Worm (Caenorhabditis elegans) whole organism, L3 larva: ENCODE data around the gene dpff-1.

Experiments
- aly-2 ChIP-seq: fragments of 150-350 bp; optimal IDR thresholded peaks from 2 replicates; lab custom pipeline; 2014; ENCODE audit warnings: missing biosample characterization, missing genetic modification characterization
- ama-1 ChIP-seq: fragments of 150-350 bp; optimal IDR thresholded peaks from 2 replicates; lab custom pipeline; 2018
- ceh-16 ChIP-seq: sonication (generic microtip); optimal IDR thresholded peaks from 2 replicates; lab custom pipeline; 2017; ENCODE audit warnings: missing biosample characterization, missing genetic modification characterization
- ceh-82 ChIP-seq: fragments of 150-350 bp; optimal IDR thresholded peaks from 2 replicates; lab custom pipeline; 2014; ENCODE audit warnings: missing biosample characterization, missing genetic modification characterization
- ceh-9 ChIP-seq: sonication (generic microtip); optimal IDR thresholded peaks from 2 replicates; lab custom pipeline; 2018; ENCODE audit warnings: missing biosample characterization, missing genetic modification characterization
- egl-27 ChIP-seq: sonication (generic microtip); optimal IDR thresholded peaks from 4 replicates; lab custom pipeline; 2017; ENCODE audit warnings: missing biosample characterization, missing genetic modification reagents, missing genetic modification characterization
- egl-5 ChIP-seq: fragments of 150-350 bp; optimal IDR thresholded peaks from 2 replicates; lab custom pipeline; 2017; ENCODE audit warnings: missing biosample characterization, missing genetic modification reagents, missing genetic modification characterization, inconsistent platforms
- elt-1 ChIP-seq: fragments of 150-350 bp; optimal IDR thresholded peaks from 2 replicates; lab custom pipeline; 2014; ENCODE audit warnings: missing biosample characterization, missing genetic modification characterization
- elt-2 ChIP-seq: sonication (generic microtip); optimal IDR thresholded peaks from 2 replicates; lab custom pipeline; 2016; ENCODE audit warnings: missing genetic modification reagents, mild to moderate bottlenecking, missing genetic modification characterization, missing compliant biosample characterization
- elt-3 ChIP-seq, 3 experiments: fragments of 150-350 bp in 1 of 3; sonication (generic microtip) in 2 of 3; optimal IDR thresholded peaks; 2 replicates in 2 of 3; 4 replicates in 1 of 3; lab custom pipeline; 2014 to 2017; ENCODE audit warnings: missing biosample characterization in 3 of 3, missing genetic modification characterization in 3 of 3
- fkh-10 ChIP-seq: sonication (generic microtip); optimal IDR thresholded peaks from 2 replicates; lab custom pipeline; 2017; ENCODE audit warnings: missing biosample characterization, missing genetic modification reagents, missing genetic modification characterization
- fkh-2 ChIP-seq: fragments of 150-350 bp; optimal IDR thresholded peaks from 2 replicates; lab custom pipeline; 2014; ENCODE audit warnings: missing biosample characterization, missing genetic modification reagents, missing genetic modification characterization
- fos-1 ChIP-seq: fragments of 150-350 bp; optimal IDR thresholded peaks from 2 replicates; lab custom pipeline; 2014; ENCODE audit warnings: missing biosample characterization, missing genetic modification characterization
- hmg-11 ChIP-seq: sonication (generic microtip); optimal IDR thresholded peaks from 2 replicates; lab custom pipeline; 2016; ENCODE audit warnings: missing genetic modification characterization, missing compliant biosample characterization
- jun-1 ChIP-seq: fragments of 150-350 bp; optimal IDR thresholded peaks from 2 replicates; lab custom pipeline; 2014; ENCODE audit warnings: missing biosample characterization, missing genetic modification reagents, missing genetic modification characterization
- lin-39 ChIP-seq: fragments of 150-350 bp; optimal IDR thresholded peaks from 2 replicates; lab custom pipeline; 2018; ENCODE audit warnings: missing biosample characterization, missing genetic modification reagents, missing genetic modification characterization
- mdl-1 ChIP-seq: fragments of 150-350 bp; optimal IDR thresholded peaks from 2 replicates; lab custom pipeline; 2014; ENCODE audit warnings: missing biosample characterization, missing genetic modification characterization
- mml-1 ChIP-seq: fragments of 150-350 bp; sonication (generic microtip); optimal IDR thresholded peaks from 3 replicates; lab custom pipeline; 2014; ENCODE audit warnings: missing biosample characterization, missing genetic modification characterization
- nfya-1 ChIP-seq: sonication (generic microtip); optimal IDR thresholded peaks from 2 replicates; lab custom pipeline; 2017; ENCODE audit warnings: missing genetic modification characterization, mild to moderate bottlenecking, missing compliant biosample characterization, antibody characterized with exemption, moderate library complexity; ENCODE audit not compliant: insufficient read depth
- nhr-12 ChIP-seq: fragments of 150-350 bp; optimal IDR thresholded peaks from 2 replicates; lab custom pipeline; 2014; ENCODE audit warnings: missing biosample characterization, missing genetic modification characterization
- nhr-23 ChIP-seq: fragments of 150-350 bp; optimal IDR thresholded peaks from 2 replicates; lab custom pipeline; 2014; ENCODE audit warnings: missing biosample characterization, missing genetic modification reagents, missing genetic modification characterization
- nhr-237 ChIP-seq: fragments of 150-350 bp; optimal IDR thresholded peaks from 2 replicates; lab custom pipeline; 2014; ENCODE audit warnings: missing biosample characterization, missing genetic modification characterization
- nhr-25 ChIP-seq: sonication (generic microtip); optimal IDR thresholded peaks from 2 replicates; lab custom pipeline; 2017; ENCODE audit warnings: missing biosample characterization, missing genetic modification characterization
- nhr-28 ChIP-seq: fragments of 150-350 bp; optimal IDR thresholded peaks from 2 replicates; lab custom pipeline; 2014; ENCODE audit warnings: missing biosample characterization, missing genetic modification characterization
- nhr-43 ChIP-seq: sonication (generic microtip); optimal IDR thresholded peaks from 2 replicates; lab custom pipeline; 2016; ENCODE audit warnings: mild to moderate bottlenecking, missing genetic modification characterization, missing compliant biosample characterization; ENCODE audit not compliant: poor library complexity, severe bottlenecking
- nhr-67 ChIP-seq: fragments of 150-350 bp; optimal IDR thresholded peaks from 2 replicates; lab custom pipeline; 2014; ENCODE audit warnings: missing biosample characterization, missing genetic modification characterization
- nhr-76 ChIP-seq: fragments of 150-350 bp; sonication (generic microtip); optimal IDR thresholded peaks from 5 replicates; lab custom pipeline; 2014; ENCODE audit warnings: missing biosample characterization, missing genetic modification characterization
- pqm-1 ChIP-seq: fragments of 150-350 bp; optimal IDR thresholded peaks from 2 replicates; lab custom pipeline; 2017; ENCODE audit warnings: missing biosample characterization, missing genetic modification characterization, inconsistent platforms
- sea-2 ChIP-seq: fragments of 150-350 bp; sonication (generic microtip); optimal IDR thresholded peaks from 4 replicates; lab custom pipeline; 2014; ENCODE audit warnings: missing biosample characterization, missing genetic modification reagents, missing genetic modification characterization
- skn-1 ChIP-seq: fragments of 150-350 bp; optimal IDR thresholded peaks from 2 replicates; lab custom pipeline; 2014; ENCODE audit warnings: missing biosample characterization, missing genetic modification characterization
- snpc-4 ChIP-seq: fragments of 150-350 bp; optimal IDR thresholded peaks from 2 replicates; lab custom pipeline; 2014; ENCODE audit warnings: missing biosample characterization, missing genetic modification characterization
- ztf-4 ChIP-seq: fragments of 150-350 bp; optimal IDR thresholded peaks from 2 replicates; lab custom pipeline; 2014; ENCODE audit warnings: missing biosample characterization, missing genetic modification characterization

dpff-1 gene

ce11 chrIII:5953041-5953912 lies 47.1 kb upstream of the dpff-1 start (continued):
- TF ChIP-seq egl-27 (no peak), ceh-16 (tag; lab: Kevin White, UChicago) (no peak), nhr-237 (tag; lab: Kevin White, UChicago) (no peak), fos-1 (no peak), ceh-9 (tag; lab: Kevin White, UChicago) (no peak)

ce11 chrIII:5951589-5952378 lies 45.6 kb upstream of the dpff-1 start:
- no peak for TF ChIP-seq egl-27
- peak; percentile 22 for TF ChIP-seq mdl-1
- peak; percentile 13 for TF ChIP-seq nfya-1 (tag; lab: Kevin White, UChicago)
- no peak for TF ChIP-seq ceh-9 (tag; lab: Kevin White, UChicago)
- TF ChIP-seq fkh-2, result no peak
- no peak for TF ChIP-seq nhr-28 (tag; lab: Kevin White, UChicago)
- TF ChIP-seq nhr-23 (tag; lab: Kevin White, UChicago), result peak; percentile 27
- TF ChIP-seq mml-1, result no peak
- TF ChIP-seq elt-1 (tag; lab: Kevin White, UChicago), result no peak
- peak; percentile 58 for TF ChIP-seq ama-1
- TF ChIP-seq ceh-82 (tag; lab: Kevin White, UChicago), result no peak
- TF ChIP-seq nhr-25 (tag; lab: Kevin White, UChicago), result peak; percentile 87
- TF ChIP-seq ztf-4 (tag; lab: Kevin White, UChicago), result no peak
- no peak for TF ChIP-seq sea-2 (GFP tag; lab: Kevin White, UChicago)
- TF ChIP-seq elt-3 (tag; optimal IDR thresholded peaks at IDR 0.05; lab: Kevin White, UChicago), result no peak
- TF ChIP-seq, all 47 proteins: peak for 5

- TF ChIP-seq ama-1, result peak; percentile 44
- peak; percentile 17 for TF ChIP-seq nhr-25 (tag; lab: Kevin White, UChicago)
- TF ChIP-seq pqm-1 (tag; lab: Kevin White, UChicago), result peak; percentile 42
- peak; percentile 27 for TF ChIP-seq nhr-43 (tag; lab: Kevin White, UChicago)
- no peak for TF ChIP-seq nhr-237 (tag; lab: Kevin White, UChicago)
- peak; percentile 75 for TF ChIP-seq elt-2 (tag; lab: Kevin White, UChicago)
- TF ChIP-seq aly-2 (tag; lab: Kevin White, UChicago), result no peak
- TF ChIP-seq nfya-1 (tag; lab: Kevin White, UChicago), result peak; percentile 5
Observed at ce11 chrIII:5950756-5951345, 44.7 kb upstream of the dpff-1 start.

- TF ChIP-seq egl-5 (tag; lab: Kevin White, UChicago), result no peak
- TF ChIP-seq jun-1 (tag; lab: Kevin White, UChicago), result no peak
- TF ChIP-seq nhr-67 (tag; lab: Kevin White, UChicago), result no peak
- no peak for TF ChIP-seq aly-2 (tag; lab: Kevin White, UChicago)
- peak; percentile 54 for TF ChIP-seq lin-39 (tag; lab: Kevin White, UChicago)
- TF ChIP-seq nhr-76 (tag; lab: Kevin White, UChicago), result no peak
- TF ChIP-seq hmg-11, result peak; percentile 21
- TF ChIP-seq egl-27, result no peak
- no peak for TF ChIP-seq ztf-4 (tag; lab: Kevin White, UChicago)
- TF ChIP-seq nhr-28 (tag; lab: Kevin White, UChicago), result no peak
- peak; percentile 49 for TF ChIP-seq fkh-10 (GFP tag; lab: Kevin White, UChicago)
- no peak for TF ChIP-seq elt-3 (tag; optimal IDR thresholded peaks at IDR 0.05; lab: Kevin White, UChicago)
- TF ChIP-seq snpc-4 (tag; lab: Kevin White, UChicago), result peak; percentile 15
- no peak for TF ChIP-seq skn-1
- TF ChIP-seq nhr-12 (tag; lab: Kevin White, UChicago), result no peak
- peak; percentile 67 for TF ChIP-seq nfya-1 (tag; lab: Kevin White, UChicago)
- TF ChIP-seq nhr-23 (tag; lab: Kevin White, UChicago), result no peak
- TF ChIP-seq, all 47 proteins: peak for 5
Observed at ce11 chrIII:5949817-5950216, 43.7 kb upstream of the dpff-1 start.
